Fruit fly (Drosophila melanogaster): ENCODE data around the gene CG8679.
A peak's percentile ranks its signal among the peaks of the same experiment; 100 is the strongest.

The CG8679 gene

dm6 chr2L:21259008-21259407, 40.7 kb upstream of the CG8679 start:
- TF ChIP-seq Ets98B (GFP tag; IDR thresholded peaks at IDR 0.05) = no peak
- TF ChIP-seq CG4496 (GFP tag; IDR thresholded peaks at IDR 0.05) = no peak

dm6 chr2L:21251750-21252149, 33.4 kb upstream of the CG8679 start:
- no peak for TF ChIP-seq gl (tag; optimal IDR thresholded peaks at IDR 0.05)
- TF ChIP-seq EcR (GFP tag; optimal IDR thresholded peaks at IDR 0.05) = peak; percentile 82

dm6 chr2L:21250519-21251336, 32.4 kb upstream of the CG8679 start:
- TF ChIP-seq EcR (GFP tag; optimal IDR thresholded peaks at IDR 0.05) (peak; percentile 96), CG4496 (GFP tag; IDR thresholded peaks at IDR 0.05) (no peak; the same call in 2 of the 3 replicates), fd96Ca (GFP tag; IDR thresholded peaks at IDR 0.05) (no peak), CG32121 (GFP tag; IDR thresholded peaks at IDR 0.05) (peak; percentile 43; the same call in 1 of the 2 replicates), CG13204 (GFP tag; optimal IDR thresholded peaks at IDR 0.05) (peak; percentile 65), CG9948 (tag; optimal IDR thresholded peaks at IDR 0.05) (no peak), Pif1A (GFP tag; optimal IDR thresholded peaks at IDR 0.05) (peak; percentile 31), Snoo (tag; optimal IDR thresholded peaks at IDR 0.05) (peak; percentile 19), CG12605 (GFP tag; IDR thresholded peaks at IDR 0.05) (peak; percentile 32), CG8301 (tag; optimal IDR thresholded peaks at IDR 0.05) (peak; percentile 2), gl (tag; optimal IDR thresholded peaks at IDR 0.05) (peak; percentile 15)

- no peak for TF ChIP-seq Snoo (tag; optimal IDR thresholded peaks at IDR 0.05)
Observed at dm6 chr2L:21248877-21249276, 30.5 kb upstream of the CG8679 start.

- TF ChIP-seq CG14655 (GFP tag; optimal IDR thresholded peaks at IDR 0.05) (no peak), CG9948 (tag; optimal IDR thresholded peaks at IDR 0.05) (no peak), CG34367 (tag; optimal IDR thresholded peaks at IDR 0.05) (no peak)
Observed at dm6 chr2L:21247967-21248366, 29.6 kb upstream of the CG8679 start.

dm6 chr2L:21246687-21247086, 28.3 kb upstream of the CG8679 start:
- no peak for TF ChIP-seq CG13204 (GFP tag; optimal IDR thresholded peaks at IDR 0.05)
- TF ChIP-seq CG17806 (tag; optimal IDR thresholded peaks at IDR 0.05) = peak; percentile 15
- TF ChIP-seq CG34367 (tag; optimal IDR thresholded peaks at IDR 0.05) = no peak
- TF ChIP-seq CG14655 (GFP tag; optimal IDR thresholded peaks at IDR 0.05) = peak; percentile 76
- TF ChIP-seq Snoo (tag; optimal IDR thresholded peaks at IDR 0.05) = no peak
- no peak for TF ChIP-seq CG9948 (tag; optimal IDR thresholded peaks at IDR 0.05)
- TF ChIP-seq CG15710 (tag; optimal IDR thresholded peaks at IDR 0.05) = no peak
- peak; percentile 61; the same call in 1 of the 2 replicates for TF ChIP-seq CG32121 (GFP tag; IDR thresholded peaks at IDR 0.05)
- TF ChIP-seq fd96Ca (GFP tag; IDR thresholded peaks at IDR 0.05) = no peak
- TF ChIP-seq CG10348 (GFP tag; IDR thresholded peaks at IDR 0.05) = no peak
- no peak for TF ChIP-seq CG8159 (tag; optimal IDR thresholded peaks at IDR 0.05)
- peak; percentile 48 for TF ChIP-seq Ets98B (GFP tag; IDR thresholded peaks at IDR 0.05)
- no peak for TF ChIP-seq gl (tag; optimal IDR thresholded peaks at IDR 0.05)
- TF ChIP-seq CG12605 (GFP tag; IDR thresholded peaks at IDR 0.05) = no peak
- no peak for TF ChIP-seq EcR (GFP tag; optimal IDR thresholded peaks at IDR 0.05)
- peak; percentile 29 for TF ChIP-seq Pif1A (GFP tag; optimal IDR thresholded peaks at IDR 0.05)
- TF ChIP-seq CG4496 (GFP tag; IDR thresholded peaks at IDR 0.05) = peak; percentile 63; the same call in 2 of the 3 replicates
- TF ChIP-seq Pif1B (GFP tag; optimal IDR thresholded peaks at IDR 0.05) = no peak
- TF ChIP-seq D1 (tag; optimal IDR thresholded peaks at IDR 0.05) = no peak
- TF ChIP-seq rn (GFP tag; IDR thresholded peaks at IDR 0.05) = no peak
- TF ChIP-seq CG8301 (tag; optimal IDR thresholded peaks at IDR 0.05) = peak; percentile 75

- no peak for TF ChIP-seq fd96Ca (GFP tag; IDR thresholded peaks at IDR 0.05)
- TF ChIP-seq CG8301 (tag; optimal IDR thresholded peaks at IDR 0.05) = no peak
- TF ChIP-seq EcR (GFP tag; optimal IDR thresholded peaks at IDR 0.05) = peak; percentile 47
- peak; percentile 16 for TF ChIP-seq Pif1B (GFP tag; optimal IDR thresholded peaks at IDR 0.05)
- TF ChIP-seq CG17806 (tag; optimal IDR thresholded peaks at IDR 0.05) = no peak
- TF ChIP-seq CG10348 (GFP tag; IDR thresholded peaks at IDR 0.05) = no peak
- no peak for TF ChIP-seq CG9948 (tag; optimal IDR thresholded peaks at IDR 0.05)
- 0 out of 3 replicates have a peak, but pooled peaks have one; percentile 48 for TF ChIP-seq CG4496 (GFP tag; IDR thresholded peaks at IDR 0.05)
- no peak for TF ChIP-seq CG15710 (tag; optimal IDR thresholded peaks at IDR 0.05)
- TF ChIP-seq Pif1A (GFP tag; optimal IDR thresholded peaks at IDR 0.05) = peak; percentile 7
- TF ChIP-seq CG12605 (GFP tag; IDR thresholded peaks at IDR 0.05) = 0 out of 2 replicates have a peak, but pooled peaks have one; percentile 17
- TF ChIP-seq D1 (tag; optimal IDR thresholded peaks at IDR 0.05) = no peak
- 0 out of 2 replicates have a peak, but pooled peaks have one; percentile 11 for TF ChIP-seq CG32121 (GFP tag; IDR thresholded peaks at IDR 0.05)
- TF ChIP-seq Ets98B (GFP tag; IDR thresholded peaks at IDR 0.05) = 0 out of 2 replicates have a peak, but pooled peaks have one; percentile 5
Observed at dm6 chr2L:21245093-21245736, 26.9 kb upstream of the CG8679 start.

Measured in whole organism, pupa.